Worm (Caenorhabditis elegans) whole organism, L4/young adult: ENCODE results near the gene C25E10.10.

Source experiments
- W03F9.2 ChIP-seq: fragments of 150-350 bp; optimal IDR thresholded peaks from 2 replicates; lab custom pipeline; 2014; ENCODE audit warnings: missing biosample characterization, missing genetic modification characterization
- dao-5 ChIP-seq: sonication (generic microtip); optimal IDR thresholded peaks from 2 replicates; lab custom pipeline; 2016; ENCODE audit warnings: missing genotype, missing genetic modification characterization, moderate library complexity, missing compliant biosample characterization
- him-1 ChIP-seq: sonication (generic microtip); optimal IDR thresholded peaks from 2 replicates; lab custom pipeline; 2016; ENCODE audit warnings: missing genotype, missing genetic modification reagents, missing genetic modification characterization, missing compliant biosample characterization

- TF ChIP-seq dao-5 (tag; lab: Kevin White, UChicago) (no peak), him-1 (no peak), W03F9.2 (tag; lab: Kevin White, UChicago) (no peak)
Observed at ce11 chrV:9098280-9098973, 42.3 kb upstream of the C25E10.10 start, which contains the start of gene F21C10.9.
